Fruit fly (Drosophila melanogaster) whole organism: Measurements from ENCODE around the gene Rich.

Experiments used
- CG8478 ChIP-seq: fragments of >200 bp; optimal IDR thresholded peaks from 2 replicates; lab custom pipeline; 2018; ENCODE audit warnings: inconsistent platforms
- Dll ChIP-seq: fragments of >200 bp; optimal IDR thresholded peaks from 2 replicates; lab custom pipeline; 2017
- EcR ChIP-seq, 2 experiments: fragments of >200 bp; optimal IDR thresholded peaks; 2 replicates each; lab custom pipeline; 2017; ENCODE audit warnings: missing biosample characterization in 2 of 2, missing genetic modification characterization in 2 of 2, missing genetic modification reagents in 2 of 2
- pan ChIP-seq: fragments of >200 bp; optimal IDR thresholded peaks from 2 replicates; lab custom pipeline; 2017
- psq ChIP-seq: fragments of >200 bp; optimal IDR thresholded peaks from 2 replicates; lab custom pipeline; 2017
- usp ChIP-seq: fragments of >200 bp; optimal IDR thresholded peaks from 2 replicates; lab custom pipeline; 2017; ENCODE audit warnings: missing biosample characterization, missing genetic modification characterization, mixed read lengths

DNA sequence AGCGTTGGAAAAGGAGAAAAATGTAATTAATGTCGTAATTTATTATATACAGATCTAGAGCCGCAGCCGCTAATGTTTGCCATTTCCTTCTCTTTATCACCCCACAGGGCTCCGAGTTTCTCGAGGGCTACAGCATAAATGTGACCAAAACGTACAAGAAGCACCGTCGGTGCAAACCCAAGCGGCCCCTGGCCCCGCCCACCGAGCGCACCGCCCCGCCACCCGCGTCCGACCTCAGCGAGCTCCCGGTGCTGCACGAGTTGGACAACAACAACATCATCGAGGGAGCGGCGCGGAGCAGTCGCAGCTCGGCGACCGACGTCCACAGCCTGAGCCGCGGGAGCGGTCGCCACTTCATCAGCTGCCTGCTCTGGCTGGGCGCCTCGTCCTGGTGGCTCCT is 20.5 kb downstream of the Rich start:
- TF ChIP-seq pan = no peak
- no peak for TF ChIP-seq EcR (GFP tag; optimal IDR thresholded peaks at IDR 0.05; lab: Kevin White, UChicago)
- TF ChIP-seq psq (lab: Kevin White, UChicago) = no peak
- TF ChIP-seq CG8478 = no peak
- no peak for TF ChIP-seq usp (GFP tag; lab: Kevin White, UChicago)
- no peak for TF ChIP-seq Dll (lab: Kevin White, UChicago)
